Worm (Caenorhabditis elegans): ENCODE data around the gene cct-2.

The cct-2 gene

ce11 chrII:8897244-8897643, 30.3 kb upstream of the cct-2 start:
- no peak for TF ChIP-seq mxl-2 (GFP tag; conservative IDR thresholded peaks at IDR 0.05)
- no peak for TF ChIP-seq ceh-20 (GFP tag; IDR thresholded peaks at IDR 0.05)
- TF ChIP-seq mxl-3 (GFP tag; optimal IDR thresholded peaks at IDR 0.05): no peak
- TF ChIP-seq lin-13 (GFP tag; optimal IDR thresholded peaks at IDR 0.05): no peak
- TF ChIP-seq zfp-3 (GFP tag; conservative IDR thresholded peaks at IDR 0.05): no peak
- no peak for TF ChIP-seq daf-19 (GFP tag; conservative IDR thresholded peaks at IDR 0.05)
- TF ChIP-seq Y5F2A.4 (GFP tag; optimal IDR thresholded peaks at IDR 0.05): no peak
- no peak for TF ChIP-seq snpc-4 (tag; optimal IDR thresholded peaks at IDR 0.05)
- TF ChIP-seq tag-97 (GFP tag; IDR thresholded peaks at IDR 0.05): no peak
- no peak for TF ChIP-seq daf-8 (GFP tag; IDR thresholded peaks at IDR 0.05)
- no peak for TF ChIP-seq F26F4.8 (GFP tag; conservative IDR thresholded peaks at IDR 0.05)
- no peak for TF ChIP-seq zfp-2 (tag; optimal IDR thresholded peaks at IDR 0.05)
- TF ChIP-seq lim-7 (GFP tag; IDR thresholded peaks at IDR 0.05): no peak
- no peak for TF ChIP-seq mdt-29 (GFP tag; IDR thresholded peaks at IDR 0.05)
- TF ChIP-seq ZK546.5 (tag; optimal IDR thresholded peaks at IDR 0.05): no peak
- no peak for TF ChIP-seq dpl-1 (GFP tag; optimal IDR thresholded peaks at IDR 0.05)
- TF ChIP-seq lsy-2 (tag; optimal IDR thresholded peaks at IDR 0.05): no peak
- TF ChIP-seq fkh-10 (GFP tag; optimal IDR thresholded peaks at IDR 0.05): no peak
- no peak for TF ChIP-seq nhr-6 (tag; optimal IDR thresholded peaks at IDR 0.05)

ce11 chrII:8898582-8899356, 28.8 kb upstream of the cct-2 start:
- no peak for TF ChIP-seq mxl-3 (GFP tag; optimal IDR thresholded peaks at IDR 0.05)
- peak; percentile 90 for TF ChIP-seq aha-1 (tag)

- TF ChIP-seq dmd-9 (GFP tag; IDR thresholded peaks at IDR 0.05) (no peak), unc-39 (tag; optimal IDR thresholded peaks at IDR 0.05) (no peak), duxl-1 (tag; optimal IDR thresholded peaks at IDR 0.05; ENCODE audit: poor library complexity) (no peak), mdt-29 (GFP tag; IDR thresholded peaks at IDR 0.05) (no peak), Y105C5A.15 (GFP tag; IDR thresholded peaks at IDR 0.05) (no peak), dpl-1 (GFP tag; optimal IDR thresholded peaks at IDR 0.05) (no peak), nhr-237 (tag; optimal IDR thresholded peaks at IDR 0.05) (no peak), fos-1 (tag; optimal IDR thresholded peaks at IDR 0.05) (no peak), saeg-2 (GFP tag; IDR thresholded peaks at IDR 0.05) (no peak), zfp-3 (GFP tag; conservative IDR thresholded peaks at IDR 0.05) (no peak), madf-5 (GFP tag; IDR thresholded peaks at IDR 0.05) (no peak), nhr-41 (GFP tag; IDR thresholded peaks at IDR 0.05) (no peak), Y48G9A.11 (GFP tag; IDR thresholded peaks at IDR 0.05) (no peak), ceh-62 (tag; optimal IDR thresholded peaks at IDR 0.05) (no peak), nhr-48 (tag; optimal IDR thresholded peaks at IDR 0.05) (no peak), attf-4 (tag; optimal IDR thresholded peaks at IDR 0.05) (no peak), ceh-20 (GFP tag; IDR thresholded peaks at IDR 0.05) (no peak), ZK546.5 (tag; optimal IDR thresholded peaks at IDR 0.05) (no peak), php-3 (GFP tag; IDR thresholded peaks at IDR 0.05) (no peak), dve-1 (tag; optimal IDR thresholded peaks at IDR 0.05; ENCODE audit: insufficient read depth) (no peak)
Observed at ce11 chrII:8899357-8899748, 28.2 kb upstream of the cct-2 start.

ce11 chrII:8903871-8904270, 23.7 kb upstream of the cct-2 start:
- no peak for TF ChIP-seq Y75B8A.6 (GFP tag; IDR thresholded peaks at IDR 0.05)
- peak in 1 of 2 experiments; percentile 96 for TF ChIP-seq unc-62 (GFP tag; optimal IDR thresholded peaks at IDR 0.05 in 1 of 2)
- no peak for TF ChIP-seq unc-62 (tag; optimal IDR thresholded peaks at IDR 0.05)
